Fruit fly (Drosophila melanogaster) whole organism, embryonic: ENCODE results near the gene Arfip.

Source experiments
- Abd-B ChIP-seq: fragments of 200-800 bp; sonication (Bioruptor generic); optimal IDR thresholded peaks from 2 replicates; lab custom pipeline; 2018; ENCODE audit warnings: missing biosample characterization, mild to moderate bottlenecking, missing genetic modification characterization, moderate library complexity
- Antp ChIP-seq: fragments of 200-800 bp; sonication (Bioruptor generic); optimal IDR thresholded peaks from 3 replicates; lab custom pipeline; 2016; ENCODE audit warnings: missing biosample characterization, missing genetic modification characterization
- Atf3 ChIP-seq: fragments of 200-800 bp; sonication (Bioruptor generic); optimal IDR thresholded peaks from 3 replicates; lab custom pipeline; 2016; ENCODE audit warnings: missing biosample characterization, missing genetic modification characterization
- BEAF-32 ChIP-seq: fragments of 200-800 bp; sonication (Bioruptor generic); optimal IDR thresholded peaks from 3 replicates; lab custom pipeline; 2017; ENCODE audit warnings: missing biosample characterization, missing genetic modification characterization, mild to moderate bottlenecking, moderate library complexity, missing genetic modification reagents
- Blimp-1 ChIP-seq: fragments of 200-800 bp; sonication (Bioruptor generic); optimal IDR thresholded peaks from 3 replicates; lab custom pipeline; 2018; ENCODE audit warnings: missing biosample characterization, missing genetic modification characterization, mild to moderate bottlenecking, moderate library complexity, missing genetic modification reagents
- CG11398 ChIP-seq: fragments of 200-800 bp; sonication (Bioruptor generic); optimal IDR thresholded peaks from 2 replicates; lab custom pipeline; 2016; ENCODE audit warnings: missing biosample characterization, missing genetic modification characterization
- CG11560 ChIP-seq: fragments of 200-800 bp; sonication (Bioruptor generic); IDR thresholded peaks from 3 replicates; pipeline ENCODE4 v1.3.6; 2022; ENCODE audit warnings: missing biosample characterization, missing genetic modification characterization
- CG12299 ChIP-seq: fragments of 200-800 bp; sonication (Bioruptor generic); optimal IDR thresholded peaks from 2 replicates; lab custom pipeline; 2018; ENCODE audit warnings: missing biosample characterization, mild to moderate bottlenecking, missing genetic modification characterization
- CG12391 ChIP-seq: fragments of 200-800 bp; sonication (Bioruptor generic); optimal IDR thresholded peaks from 3 replicates; lab custom pipeline; 2018; ENCODE audit warnings: missing biosample characterization, mild to moderate bottlenecking, missing genetic modification characterization, moderate library complexity
- CG12659 ChIP-seq: fragments of 200-800 bp; sonication (Bioruptor generic); optimal IDR thresholded peaks from 3 replicates; lab custom pipeline; 2017; ENCODE audit warnings: mild to moderate bottlenecking, missing biosample characterization, missing genetic modification reagents, missing genetic modification characterization
- CG13424 ChIP-seq: fragments of 200-800 bp; sonication (Bioruptor generic); optimal IDR thresholded peaks from 2 replicates; lab custom pipeline; 2019; ENCODE audit warnings: missing biosample characterization, mild to moderate bottlenecking, missing genetic modification characterization, moderate library complexity
- CG14860 ChIP-seq: fragments of 200-800 bp; sonication (Bioruptor generic); IDR thresholded peaks from 3 replicates; pipeline ENCODE4 v1.3.6; 2022; ENCODE audit warnings: missing biosample characterization, missing genetic modification characterization; ENCODE audit not compliant: partially characterized antibody
- CG15696 ChIP-seq: fragments of 200-800 bp; sonication (Bioruptor generic); optimal IDR thresholded peaks from 2 replicates; lab custom pipeline; 2019; ENCODE audit warnings: missing biosample characterization, mild to moderate bottlenecking, missing genetic modification characterization, moderate library complexity
- CG17568 ChIP-seq: fragments of 200-800 bp; sonication (Bioruptor generic); optimal IDR thresholded peaks from 2 replicates; lab custom pipeline; 2018; ENCODE audit warnings: missing biosample characterization, mild to moderate bottlenecking, missing genetic modification characterization, moderate library complexity
- CG18011 ChIP-seq: fragments of 200-800 bp; sonication (Bioruptor generic); optimal IDR thresholded peaks from 2 replicates; lab custom pipeline; 2017; ENCODE audit warnings: missing biosample characterization, missing genetic modification characterization, mild to moderate bottlenecking, moderate library complexity, missing genotype
- CG2712 ChIP-seq: fragments of 200-800 bp; optimal IDR thresholded peaks from 3 replicates; lab custom pipeline; 2019; ENCODE audit warnings: missing biosample characterization, mild to moderate bottlenecking, missing genetic modification characterization, moderate library complexity
- CG2875 ChIP-seq: fragments of 200-800 bp; sonication (Bioruptor generic); optimal IDR thresholded peaks from 2 replicates; lab custom pipeline; 2017; ENCODE audit warnings: missing biosample characterization, mild to moderate bottlenecking, missing genetic modification characterization, missing genetic modification reagents
- CG3407 ChIP-seq: fragments of 200-800 bp; sonication (Bioruptor generic); optimal IDR thresholded peaks from 2 replicates; lab custom pipeline; 2018; ENCODE audit warnings: missing biosample characterization, mild to moderate bottlenecking, missing genetic modification characterization
- CG4854 ChIP-seq: fragments of 200-800 bp; sonication (Bioruptor generic); optimal IDR thresholded peaks from 2 replicates; lab custom pipeline; 2016; ENCODE audit warnings: missing biosample characterization, missing genetic modification characterization, inconsistent platforms
- CG6689 ChIP-seq: fragments of 200-800 bp; sonication (Bioruptor generic); IDR thresholded peaks from 2 replicates; pipeline ENCODE4 v1.3.6; 2022; ENCODE audit warnings: missing biosample characterization, missing genetic modification characterization
- CG7372 ChIP-seq: fragments of 200-800 bp; sonication (Bioruptor generic); IDR thresholded peaks from 2 replicates; pipeline ENCODE4 v1.3.6; 2022; ENCODE audit warnings: missing biosample characterization, missing genetic modification characterization
- CG7987 ChIP-seq: fragments of 200-800 bp; sonication (Bioruptor generic); optimal IDR thresholded peaks from 2 replicates; lab custom pipeline; 2018; ENCODE audit warnings: missing biosample characterization, mild to moderate bottlenecking, missing genetic modification characterization, moderate library complexity
- CG8944 ChIP-seq: fragments of 200-800 bp; sonication (Bioruptor generic); optimal IDR thresholded peaks from 3 replicates; lab custom pipeline; 2016; ENCODE audit warnings: missing biosample characterization, missing genetic modification characterization
- CG9609 ChIP-seq: fragments of 200-800 bp; sonication (Bioruptor generic); optimal IDR thresholded peaks from 3 replicates; lab custom pipeline; 2016; ENCODE audit warnings: missing biosample characterization, missing genetic modification characterization
- CG9932 ChIP-seq: fragments of 200-800 bp; sonication (Bioruptor generic); IDR thresholded peaks from 2 replicates; pipeline ENCODE4 v1.3.6; 2022; ENCODE audit warnings: missing biosample characterization, missing genetic modification characterization
- CHES-1-like ChIP-seq: fragments of 200-800 bp; sonication (Bioruptor generic); optimal IDR thresholded peaks from 2 replicates; lab custom pipeline; 2016; ENCODE audit warnings: missing biosample characterization, missing genetic modification characterization
- Doc3 ChIP-seq: fragments of 200-800 bp; sonication (Bioruptor generic); IDR thresholded peaks from 3 replicates; pipeline ENCODE4 v1.3.6; 2022; ENCODE audit warnings: missing biosample characterization, missing genetic modification characterization; ENCODE audit not compliant: partially characterized antibody
- Ets65A ChIP-seq: fragments of 200-800 bp; sonication (Bioruptor generic); peaks from one replicate; lab custom pipeline; 2016; ENCODE audit warnings: missing biosample characterization, missing genetic modification characterization
- Six4 ChIP-seq: fragments of 200-800 bp; sonication (Bioruptor generic); optimal IDR thresholded peaks from 2 replicates; lab custom pipeline; 2016; ENCODE audit warnings: missing biosample characterization, missing genetic modification characterization
- Sry-δ ChIP-seq: fragments of 200-800 bp; sonication (Bioruptor generic); optimal IDR thresholded peaks from 2 replicates; lab custom pipeline; 2016; ENCODE audit warnings: missing biosample characterization, missing genetic modification characterization
- aop ChIP-seq: fragments of 200-800 bp; sonication (Bioruptor generic); IDR thresholded peaks from 2 replicates; pipeline ENCODE4 v1.3.6; 2022; ENCODE audit warnings: missing biosample characterization, missing genetic modification characterization
- ash1 ChIP-seq: fragments of 200-800 bp; sonication (Bioruptor generic); optimal IDR thresholded peaks from 2 replicates; lab custom pipeline; 2018; ENCODE audit warnings: missing biosample characterization, mild to moderate bottlenecking, missing genetic modification characterization
- br ChIP-seq: fragments of >200 bp; optimal IDR thresholded peaks from 2 replicates; lab custom pipeline; 2017
- dan ChIP-seq: fragments of 200-800 bp; sonication (Bioruptor generic); IDR thresholded peaks from 2 replicates; pipeline ENCODE4 v1.3.6; 2022; ENCODE audit warnings: missing biosample characterization, missing genetic modification characterization
- danr ChIP-seq: fragments of 200-800 bp; sonication (Bioruptor generic); IDR thresholded peaks from 2 replicates; pipeline ENCODE4 v1.3.6; 2022; ENCODE audit warnings: missing biosample characterization, missing genetic modification characterization
- dati ChIP-seq: fragments of 200-800 bp; sonication (Bioruptor generic); IDR thresholded peaks from 2 replicates; pipeline ENCODE4 v1.3.6; 2022; ENCODE audit warnings: missing biosample characterization, missing genetic modification characterization
- dmrt99B ChIP-seq: fragments of 200-800 bp; sonication (Bioruptor generic); optimal IDR thresholded peaks from 2 replicates; lab custom pipeline; 2018; ENCODE audit warnings: missing biosample characterization, mild to moderate bottlenecking, missing genetic modification characterization, moderate library complexity
- dysf ChIP-seq: fragments of 200-800 bp; sonication (Bioruptor generic); IDR thresholded peaks from 3 replicates; pipeline ENCODE4 v1.3.6; 2022; ENCODE audit warnings: missing biosample characterization, missing genetic modification characterization
- emc ChIP-seq: fragments of 200-800 bp; sonication (Bioruptor generic); optimal IDR thresholded peaks from 2 replicates; lab custom pipeline; 2016; ENCODE audit warnings: missing biosample characterization, missing genetic modification characterization
- en ChIP-seq: fragments of 200-800 bp; sonication (Bioruptor generic); optimal IDR thresholded peaks from 2 replicates; lab custom pipeline; 2016; ENCODE audit warnings: missing biosample characterization, missing genetic modification characterization
- ham ChIP-seq: fragments of 200-800 bp; sonication (Bioruptor generic); IDR thresholded peaks from 2 replicates; pipeline ENCODE4 v1.3.6; 2022; ENCODE audit warnings: missing biosample characterization, missing genetic modification characterization
- insv ChIP-seq, 2 experiments: fragments of 200-800 bp; sonication (Bioruptor generic); optimal IDR thresholded peaks; 3 replicates each; lab custom pipeline; 2016 to 2018; ENCODE audit warnings: missing biosample characterization in 2 of 2, missing genetic modification characterization in 2 of 2
- lov ChIP-seq, 2 experiments: fragments of 200-800 bp in 1 of 2; fragments of >200 bp in 1 of 2; sonication (Bioruptor generic) in 1 of 2; IDR thresholded peaks in 1 of 2; optimal IDR thresholded peaks in 1 of 2; 2 replicates in 1 of 2; 3 replicates in 1 of 2; pipeline versions ENCODE4 v1.3.6 to Lab custom; 2017 to 2022; ENCODE audit warnings: missing biosample characterization in 1 of 2, missing genetic modification characterization in 1 of 2
- mam ChIP-seq: fragments of 200-800 bp; sonication (Bioruptor generic); optimal IDR thresholded peaks from 3 replicates; lab custom pipeline; 2016; ENCODE audit warnings: missing biosample characterization, missing genetic modification characterization
- nerfin-1 ChIP-seq: fragments of 200-800 bp; sonication (Bioruptor generic); optimal IDR thresholded peaks from 3 replicates; lab custom pipeline; 2019; ENCODE audit warnings: missing biosample characterization, mild to moderate bottlenecking, missing genetic modification characterization, moderate library complexity
- org-1 ChIP-seq: fragments of 200-800 bp; sonication (Bioruptor generic); optimal IDR thresholded peaks from 2 replicates; lab custom pipeline; 2017; ENCODE audit warnings: missing biosample characterization, missing genetic modification characterization
- row ChIP-seq: fragments of 200-800 bp; sonication (Bioruptor generic); IDR thresholded peaks from 3 replicates; pipeline ENCODE4 v1.3.6; 2022; ENCODE audit warnings: missing biosample characterization, missing genetic modification characterization
- schlank ChIP-seq: fragments of 200-800 bp; sonication (Bioruptor generic); optimal IDR thresholded peaks from 2 replicates; lab custom pipeline; 2018; ENCODE audit warnings: missing biosample characterization, mild to moderate bottlenecking, missing genetic modification characterization
- sima ChIP-seq: fragments of 200-800 bp; sonication (Bioruptor generic); optimal IDR thresholded peaks from 2 replicates; lab custom pipeline; 2016; ENCODE audit warnings: missing biosample characterization, missing genetic modification characterization
- slou ChIP-seq: fragments of 200-800 bp; sonication (Bioruptor generic); optimal IDR thresholded peaks from 3 replicates; lab custom pipeline; 2016; ENCODE audit warnings: missing biosample characterization, missing genetic modification characterization
- trem ChIP-seq: fragments of 200-800 bp; optimal IDR thresholded peaks from 3 replicates; lab custom pipeline; 2019; ENCODE audit warnings: missing biosample characterization, mild to moderate bottlenecking, missing genetic modification characterization, moderate library complexity

Gene Arfip

dm6 chr3R:11269013-11269412, 34.2 kb upstream of the Arfip start (continued):
- TF ChIP-seq dan (GFP tag; lab: Robert Waterston, UW) (no peak), schlank (tag; lab: Kevin White, UChicago) (no peak), CG9609 (peak; percentile 37), ash1 (GFP tag; lab: Kevin White, UChicago) (peak; percentile 29), BEAF-32 (GFP tag; lab: Kevin White, UChicago) (no peak), sima (GFP tag; lab: Kevin White, UChicago) (no peak), org-1 (peak; percentile 27), Six4 (peak; percentile 75), br (lab: Kevin White, UChicago) (no peak), nerfin-1 (no peak), CG18011 (GFP tag; lab: Kevin White, UChicago) (no peak), Blimp-1 (GFP tag; lab: Kevin White, UChicago) (no peak), dysf (GFP tag; lab: Robert Waterston, UW) (peak; percentile 37; the same call in 1 of the 3 replicates), CG11398 (GFP tag; lab: Kevin White, UChicago) (no peak), trem (tag; lab: Kevin White, UChicago) (peak; percentile 87), Atf3 (peak; percentile 66), aop (no peak), CG13424 (tag; lab: Kevin White, UChicago) (peak; percentile 74), CG15696 (tag; lab: Kevin White, UChicago) (peak; percentile 81), emc (GFP tag; lab: Kevin White, UChicago) (no peak), mam (GFP tag; lab: Kevin White, UChicago) (peak; percentile 10), slou (GFP tag; lab: Kevin White, UChicago) (peak; percentile 18), CG2712 (tag; lab: Kevin White, UChicago) (peak; percentile 79), dati (GFP tag; lab: Robert Waterston, UW) (no peak), CG2875 (GFP tag; lab: Kevin White, UChicago) (peak; percentile 79), Antp (peak; percentile 54), lov (optimal IDR thresholded peaks at IDR 0.05; lab: Kevin White, UChicago) (no peak), lov (GFP tag; IDR thresholded peaks at IDR 0.05; lab: Robert Waterston, UW) (peak; percentile 76; the same call in 2 of the 3 replicates), CG9932 (GFP tag; lab: Robert Waterston, UW) (no peak), Abd-B (GFP tag; lab: Kevin White, UChicago) (no peak), CG11560 (tag; lab: Robert Waterston, UW) (no peak), row (GFP tag; lab: Robert Waterston, UW) (no peak), CG14860 (GFP tag; lab: Robert Waterston, UW) (no peak), CG8944 (GFP tag; lab: Kevin White, UChicago) (no peak), CG4854 (GFP tag; lab: Kevin White, UChicago) (no peak), Doc3 (no peak), insv (GFP tag; optimal IDR thresholded peaks at IDR 0.05; lab: Kevin White, UChicago) (peak in 1 of 2 experiments; percentile 65), CG7987 (GFP tag; lab: Kevin White, UChicago) (no peak), ham (no peak), CHES-1-like (GFP tag; lab: Kevin White, UChicago) (no peak), CG12391 (no peak), CG17568 (peak; percentile 74), danr (GFP tag; lab: Robert Waterston, UW) (no peak), dmrt99B (tag; lab: Kevin White, UChicago) (no peak), Sry-δ (GFP tag; lab: Kevin White, UChicago) (no peak), CG6689 (peak; percentile 40; the same call in 1 of the 2 replicates), en (GFP tag; lab: Kevin White, UChicago) (peak; percentile 64), CG7372 (GFP tag; lab: Robert Waterston, UW) (no peak), CG3407 (peak; percentile 57), CG12659 (GFP tag; lab: Kevin White, UChicago) (no peak), Ets65A (GFP tag; lab: Kevin White, UChicago) (no peak), CG12299 (tag; lab: Kevin White, UChicago) (no peak)
